Fruit fly (Drosophila melanogaster) whole organism, wandering third instar larva: Measurements from ENCODE around the gene CG11911.

ENCODE experiments used
- Abd-B ChIP-seq: fragments of >200 bp; optimal IDR thresholded peaks from 2 replicates; lab custom pipeline; 2017; ENCODE audit warnings: missing biosample characterization, missing genetic modification characterization
- CG32264 ChIP-seq: fragments of 200-800 bp; sonication (Bioruptor generic); optimal IDR thresholded peaks from 2 replicates; lab custom pipeline; 2016; ENCODE audit warnings: missing biosample characterization, missing genetic modification characterization
- CG9705 ChIP-seq: fragments of 200-800 bp; sonication (Bioruptor generic); optimal IDR thresholded peaks from 2 replicates; lab custom pipeline; 2018; ENCODE audit warnings: missing biosample characterization, mild to moderate bottlenecking, missing genetic modification characterization
- CrebA ChIP-seq: fragments of 200-800 bp; sonication (Bioruptor generic); optimal IDR thresholded peaks from 2 replicates; lab custom pipeline; 2016; ENCODE audit warnings: missing biosample characterization, mild to moderate bottlenecking, missing genetic modification characterization, borderline replicate concordance
- Dfd ChIP-seq: fragments of >200 bp; optimal IDR thresholded peaks from 2 replicates; lab custom pipeline; 2017; ENCODE audit warnings: missing biosample characterization, missing genetic modification characterization
- Dif ChIP-seq: fragments of 200-275, 200-300 bp; sonication (Bioruptor generic); optimal IDR thresholded peaks from 2 replicates; lab custom pipeline; 2018; ENCODE audit warnings: missing biosample characterization, missing genetic modification characterization; ENCODE audit not compliant: partially characterized antibody
- GATAd ChIP-seq: sonication (Bioruptor generic); optimal IDR thresholded peaks from 2 replicates; lab custom pipeline; 2016; ENCODE audit warnings: missing biosample characterization, missing genetic modification characterization
- HLH106 ChIP-seq: fragments of 200-800 bp; optimal IDR thresholded peaks from 3 replicates; lab custom pipeline; 2019; ENCODE audit warnings: missing biosample characterization, mild to moderate bottlenecking, missing genetic modification characterization, moderate library complexity
- Hnf4 ChIP-seq: fragments of 200-800 bp; sonication (Bioruptor generic); optimal IDR thresholded peaks from 2 replicates; lab custom pipeline; 2016; ENCODE audit warnings: missing biosample characterization, mild to moderate bottlenecking, missing genetic modification characterization
- Hr83 ChIP-seq: fragments of 200-300 bp; sonication (Bioruptor generic); optimal IDR thresholded peaks from 2 replicates; lab custom pipeline; 2016; ENCODE audit warnings: missing biosample characterization, mild to moderate bottlenecking, missing genetic modification characterization, moderate library complexity; ENCODE audit not compliant: poor library complexity, severe bottlenecking
- Jra ChIP-seq: sonication (Bioruptor generic); optimal IDR thresholded peaks from 2 replicates; lab custom pipeline; 2016; ENCODE audit warnings: missing biosample characterization, missing genetic modification characterization
- Mio ChIP-seq: sonication (Bioruptor generic); optimal IDR thresholded peaks from 2 replicates; lab custom pipeline; 2016; ENCODE audit warnings: missing biosample characterization, missing genetic modification characterization
- N ChIP-seq: fragments of >200 bp; optimal IDR thresholded peaks from 2 replicates; lab custom pipeline; 2018; ENCODE audit warnings: missing biosample characterization, missing external identifiers, missing genetic modification characterization
- OdsH ChIP-seq: fragments of 200-800 bp; sonication (Bioruptor generic); optimal IDR thresholded peaks from 2 replicates; lab custom pipeline; 2016; ENCODE audit warnings: missing biosample characterization, mild to moderate bottlenecking, missing genetic modification characterization
- Rel ChIP-seq, 2 experiments: fragments of 200-800 bp; sonication (Bioruptor generic) in 1 of 2; optimal IDR thresholded peaks; 2 replicates in 1 of 2; 3 replicates in 1 of 2; lab custom pipeline; 2016 to 2019; ENCODE audit warnings: mild to moderate bottlenecking in 2 of 2, missing biosample characterization in 2 of 2, missing genetic modification characterization in 2 of 2, moderate library complexity in 1 of 2
- Sp1 ChIP-seq: fragments of 200-800 bp; sonication (Bioruptor generic); optimal IDR thresholded peaks from 3 replicates; lab custom pipeline; 2019; ENCODE audit warnings: missing biosample characterization, mild to moderate bottlenecking, missing genetic modification characterization, moderate library complexity
- br ChIP-seq: fragments of 200-800 bp; sonication (Bioruptor generic); optimal IDR thresholded peaks from 2 replicates; lab custom pipeline; 2016; ENCODE audit warnings: missing biosample characterization, missing genetic modification characterization
- brk ChIP-seq: fragments of 200-800 bp; sonication (Bioruptor generic); optimal IDR thresholded peaks from 2 replicates; lab custom pipeline; 2016; ENCODE audit warnings: missing biosample characterization, mild to moderate bottlenecking, missing genetic modification characterization
- dl ChIP-seq, 2 experiments: fragments of 175-275, 200-275 bp in 1 of 2; fragments of 200-275 bp in 1 of 2; sonication (Bioruptor generic); optimal IDR thresholded peaks; lab custom pipeline; 2018; ENCODE audit warnings: mild to moderate bottlenecking in 2 of 2, missing biosample characterization in 2 of 2, missing genetic modification characterization in 2 of 2, moderate library complexity in 2 of 2; ENCODE audit not compliant: partially characterized antibody in 2 of 2, insufficient read depth in 1 of 2
- dmrt93B ChIP-seq: fragments of 200-800 bp; sonication (Bioruptor generic); optimal IDR thresholded peaks from 2 replicates; lab custom pipeline; 2018; ENCODE audit warnings: missing biosample characterization, mild to moderate bottlenecking, missing genetic modification characterization
- dsf ChIP-seq: sonication (Bioruptor generic); optimal IDR thresholded peaks from 2 replicates; lab custom pipeline; 2016; ENCODE audit warnings: missing biosample characterization, missing genetic modification characterization, borderline replicate concordance
- ey ChIP-seq: fragments of 200-800 bp; sonication (Bioruptor generic); optimal IDR thresholded peaks from 2 replicates; lab custom pipeline; 2016; ENCODE audit warnings: missing biosample characterization, missing genetic modification characterization
- foxo ChIP-seq, 2 experiments: fragments of 200-800 bp; sonication (Bioruptor generic); optimal IDR thresholded peaks; 2 replicates in 1 of 2; 3 replicates in 1 of 2; lab custom pipeline; 2016 to 2017; ENCODE audit warnings: missing biosample characterization in 2 of 2, missing genetic modification characterization in 2 of 2
- fru ChIP-seq: fragments of 200-800 bp; sonication (Bioruptor generic); optimal IDR thresholded peaks from 3 replicates; lab custom pipeline; 2016; ENCODE audit warnings: missing biosample characterization, mild to moderate bottlenecking, missing genetic modification characterization
- h ChIP-seq: fragments of 200-800 bp; sonication (Bioruptor generic); optimal IDR thresholded peaks from 3 replicates; lab custom pipeline; 2016; ENCODE audit warnings: missing biosample characterization, mild to moderate bottlenecking, missing genetic modification characterization
- jim ChIP-seq: fragments of 175-275, 200-325 bp; sonication (Bioruptor generic); optimal IDR thresholded peaks from 2 replicates; lab custom pipeline; 2016; ENCODE audit warnings: missing biosample characterization, mild to moderate bottlenecking, missing genetic modification characterization
- lola ChIP-seq: fragments of >200 bp; optimal IDR thresholded peaks from 2 replicates; lab custom pipeline; 2017; ENCODE audit warnings: missing biosample characterization, missing genetic modification characterization
- psq ChIP-seq: fragments of 200-800 bp; sonication (Bioruptor generic); optimal IDR thresholded peaks from 3 replicates; lab custom pipeline; 2017; ENCODE audit warnings: missing biosample characterization, mild to moderate bottlenecking, missing genetic modification characterization, moderate library complexity
- rgr ChIP-seq: fragments of 200-800 bp; sonication (Bioruptor generic); optimal IDR thresholded peaks from 3 replicates; lab custom pipeline; 2016; ENCODE audit warnings: missing biosample characterization, mild to moderate bottlenecking, missing genetic modification characterization
- sage ChIP-seq: fragments of 200-800 bp; sonication (Bioruptor generic); optimal IDR thresholded peaks from 2 replicates; lab custom pipeline; 2016; ENCODE audit warnings: missing biosample characterization, mild to moderate bottlenecking, missing genetic modification characterization
- sv ChIP-seq: fragments of 200-800 bp; sonication (Bioruptor generic); optimal IDR thresholded peaks from 3 replicates; lab custom pipeline; 2016; ENCODE audit warnings: missing biosample characterization, missing genetic modification characterization
- usp ChIP-seq: fragments of >200 bp; optimal IDR thresholded peaks from 2 replicates; lab custom pipeline; 2017; ENCODE audit warnings: missing biosample characterization, missing genetic modification characterization
- woc ChIP-seq: sonication (Bioruptor generic); optimal IDR thresholded peaks from 2 replicates; lab custom pipeline; 2016; ENCODE audit warnings: missing biosample characterization, mild to moderate bottlenecking, missing genetic modification characterization

The CG11911 gene

DNA sequence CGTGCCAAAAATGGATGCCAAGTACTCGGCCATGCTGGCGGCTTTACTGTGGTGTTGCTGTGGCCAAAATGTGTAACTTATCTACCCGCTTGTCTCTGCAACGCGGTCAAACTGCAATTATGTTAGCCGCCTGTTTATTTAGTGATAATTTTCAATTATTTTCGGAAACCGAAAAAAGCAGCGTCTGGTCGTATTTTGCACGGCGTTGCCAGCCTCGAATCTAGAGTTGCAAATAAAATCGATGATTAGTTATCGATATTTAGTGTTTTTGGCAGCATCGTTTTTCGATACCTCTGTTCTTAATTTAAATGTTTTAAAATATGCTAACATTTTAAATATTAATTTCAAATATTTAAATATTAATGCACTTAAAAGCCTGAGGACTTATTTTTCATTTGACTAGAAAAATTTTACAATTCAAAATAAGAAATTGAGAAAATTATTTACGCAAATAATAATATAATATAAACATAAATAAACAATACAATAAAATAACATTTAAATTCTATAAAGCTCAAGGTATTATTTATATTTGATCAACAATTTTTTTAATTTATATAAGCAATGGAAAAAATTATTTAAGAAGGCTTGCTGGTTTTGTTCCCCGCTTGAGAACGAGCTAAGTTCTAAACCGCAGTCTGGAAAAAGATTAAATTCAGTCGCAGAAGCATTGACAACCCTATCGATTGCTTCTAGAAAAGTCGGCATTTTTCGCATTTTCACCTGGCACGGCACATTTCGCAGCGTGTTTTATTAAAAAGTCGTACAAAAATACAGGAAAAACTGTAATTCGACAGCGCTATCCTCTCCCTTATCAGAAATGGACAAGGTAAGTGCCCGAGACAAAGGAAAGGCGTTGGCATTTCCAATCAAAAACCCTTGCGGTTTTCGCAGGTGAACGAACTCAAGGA is 26.3 kb downstream of the CG11911 start, which contains the start of the genes U2af38 and Stip1:
Gene U2af38, minus strand, starts transcription at position 230 of the 911 bp plus-strand sequence.
Gene Stip1, plus strand, starts transcription at position 671 of the 911 bp plus-strand sequence.
- no peak for TF ChIP-seq Mio
- TF ChIP-seq Hr83 (GFP tag; lab: Kevin White, UChicago) = peak; percentile 29
- peak; percentile 28 for TF ChIP-seq Sp1 (GFP tag; lab: Kevin White, UChicago)
- peak; percentile 6 for TF ChIP-seq sv (GFP tag; lab: Kevin White, UChicago)
- TF ChIP-seq HLH106 = peak; percentile 14
- TF ChIP-seq rgr = peak; percentile 36
- TF ChIP-seq dsf (GFP tag; lab: Kevin White, UChicago) = no peak

DNA sequence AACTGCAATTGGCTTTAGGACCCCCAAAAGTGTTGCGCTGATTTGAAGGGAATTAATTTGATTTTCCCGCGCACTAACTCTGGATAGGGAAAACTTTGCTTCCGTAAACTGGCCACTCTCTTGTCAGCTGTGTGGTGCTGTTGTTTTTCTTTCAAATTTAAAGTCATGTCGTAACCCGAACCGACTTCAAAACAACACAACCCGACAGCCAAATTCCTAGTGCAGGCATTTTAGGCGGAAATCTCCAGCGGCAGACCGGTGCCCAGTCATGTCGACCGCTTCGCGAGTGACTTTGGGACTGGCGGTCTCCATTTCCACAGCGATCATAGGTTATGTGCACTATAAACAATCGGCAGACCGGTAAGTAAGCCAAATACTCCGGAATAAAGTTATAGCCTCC is 28.7 kb downstream of the CG11911 start, which contains the start of gene CG11562:
Gene CG11562, plus strand, starts transcription at position 119 of the 400 bp plus-strand sequence.
- TF ChIP-seq ey (GFP tag; lab: Kevin White, UChicago) = no peak
- TF ChIP-seq h (GFP tag; lab: Kevin White, UChicago) = no peak
- TF ChIP-seq psq (GFP tag; lab: Kevin White, UChicago) = no peak
- TF ChIP-seq br = no peak
- TF ChIP-seq foxo (GFP tag; optimal IDR thresholded peaks at IDR 0.05; lab: Kevin White, UChicago) = no peak
- TF ChIP-seq usp = no peak
- TF ChIP-seq Dif = no peak
- no peak for TF ChIP-seq jim (GFP tag; lab: Kevin White, UChicago)
- TF ChIP-seq Rel (GFP tag; optimal IDR thresholded peaks at IDR 0.05; lab: Kevin White, UChicago) = no peak
- no peak for TF ChIP-seq Rel (tag; optimal IDR thresholded peaks at IDR 0.05; lab: Kevin White, UChicago)
- TF ChIP-seq CrebA (GFP tag; lab: Kevin White, UChicago) = no peak
- no peak for TF ChIP-seq dl (GFP tag; optimal IDR thresholded peaks at IDR 0.05; lab: Kevin White, UChicago; ENCODE audit: insufficient read depth in 1 of 2, partially characterized antibody in 2 of 2)
- no peak for TF ChIP-seq Hnf4 (GFP tag; lab: Kevin White, UChicago)
- no peak for TF ChIP-seq GATAd (GFP tag; lab: Kevin White, UChicago)
- TF ChIP-seq Abd-B = no peak
- no peak for TF ChIP-seq sage
- TF ChIP-seq CG9705 (GFP tag; lab: Kevin White, UChicago) = no peak
- TF ChIP-seq Dfd = no peak
- TF ChIP-seq woc (GFP tag; lab: Kevin White, UChicago) = no peak
- no peak for TF ChIP-seq Sp1 (GFP tag; lab: Kevin White, UChicago)
- TF ChIP-seq Jra (GFP tag; lab: Kevin White, UChicago) = no peak

DNA sequence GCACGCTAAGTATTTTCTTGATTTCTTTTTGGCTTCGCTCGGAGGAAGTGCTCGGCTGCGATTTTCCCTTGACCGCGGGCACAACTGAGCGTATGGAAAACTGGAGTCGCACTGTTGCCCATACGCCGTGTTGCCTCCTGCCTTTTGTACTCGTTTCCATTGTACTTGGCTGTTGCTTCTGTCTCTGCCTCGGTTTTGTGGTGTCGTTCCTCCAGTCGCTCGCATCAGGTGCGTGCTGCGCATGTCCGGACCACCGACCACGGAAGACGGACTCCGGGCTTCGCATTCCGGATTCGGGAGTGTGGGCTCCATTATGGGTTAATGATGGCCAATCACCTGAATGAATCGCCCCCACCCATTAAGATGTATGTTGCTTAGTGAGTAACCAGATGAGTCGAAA is 29.4 kb downstream of the CG11911 start, which contains the start of gene CG3625:
Gene CG3625, minus strand, starts transcription at position 139 of the 400 bp plus-strand sequence.
- no peak for TF ChIP-seq foxo (GFP tag; optimal IDR thresholded peaks at IDR 0.05; lab: Kevin White, UChicago)
- no peak for TF ChIP-seq Hnf4 (GFP tag; lab: Kevin White, UChicago)
- TF ChIP-seq Dif = no peak
- no peak for TF ChIP-seq OdsH (GFP tag; lab: Kevin White, UChicago)
- no peak for TF ChIP-seq dsf (GFP tag; lab: Kevin White, UChicago)
- no peak for TF ChIP-seq dmrt93B (GFP tag; lab: Kevin White, UChicago)
- TF ChIP-seq lola (GFP tag; lab: Kevin White, UChicago) = no peak
- no peak for TF ChIP-seq brk (GFP tag; lab: Kevin White, UChicago)
- no peak for TF ChIP-seq h (GFP tag; lab: Kevin White, UChicago)
- no peak for TF ChIP-seq N
- no peak for TF ChIP-seq sv (GFP tag; lab: Kevin White, UChicago)
- TF ChIP-seq usp = no peak
- no peak for TF ChIP-seq Hr83 (GFP tag; lab: Kevin White, UChicago)
- TF ChIP-seq CG32264 = no peak
- no peak for TF ChIP-seq CG9705 (GFP tag; lab: Kevin White, UChicago)
- TF ChIP-seq fru (GFP tag; lab: Kevin White, UChicago) = no peak
- TF ChIP-seq Sp1 (GFP tag; lab: Kevin White, UChicago) = no peak
- TF ChIP-seq Abd-B = no peak
- no peak for TF ChIP-seq dl (GFP tag; optimal IDR thresholded peaks at IDR 0.05; lab: Kevin White, UChicago; ENCODE audit: insufficient read depth in 1 of 2, partially characterized antibody in 2 of 2)
